Worm (Caenorhabditis elegans): ENCODE measurements around the gene srz-70.

Gene srz-70

DNA sequence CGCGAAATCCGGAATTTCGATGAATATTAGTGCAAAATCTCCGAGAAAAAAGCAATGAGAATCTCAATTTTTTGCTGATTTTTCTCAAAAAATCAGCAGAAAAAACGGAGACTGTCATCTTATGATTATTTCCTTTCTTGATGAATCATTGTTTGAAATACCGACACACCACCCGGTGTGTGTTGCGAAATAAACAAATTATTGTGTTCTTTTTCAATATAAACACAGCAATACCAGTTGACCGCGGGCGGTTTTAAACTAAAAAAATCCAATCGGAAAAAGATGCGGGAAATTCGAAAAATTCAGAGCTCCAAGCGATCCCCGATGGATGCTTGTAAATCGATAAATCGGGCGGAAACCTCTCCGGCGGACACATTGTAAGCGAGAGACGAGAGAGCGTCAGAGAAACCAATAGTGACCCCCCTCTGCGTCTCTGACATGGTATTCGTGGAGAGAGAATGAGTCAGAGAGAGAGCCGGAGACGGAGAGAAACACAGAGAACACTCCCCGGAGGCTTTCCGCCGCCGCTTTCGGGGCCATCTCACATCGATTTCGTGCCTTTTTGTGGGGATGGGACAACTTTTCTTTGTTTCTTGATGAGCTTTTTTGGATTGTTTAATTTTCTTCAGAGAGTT, 36.7 kb upstream of the srz-70 start (continued):
- TF ChIP-seq skn-1 (tag; optimal IDR thresholded peaks at IDR 0.05) (peak; percentile 44), nhr-237 (tag; optimal IDR thresholded peaks at IDR 0.05) (no peak), nfya-1 (tag; optimal IDR thresholded peaks at IDR 0.05; ENCODE audit: insufficient read depth) (peak; percentile 89)

DNA sequence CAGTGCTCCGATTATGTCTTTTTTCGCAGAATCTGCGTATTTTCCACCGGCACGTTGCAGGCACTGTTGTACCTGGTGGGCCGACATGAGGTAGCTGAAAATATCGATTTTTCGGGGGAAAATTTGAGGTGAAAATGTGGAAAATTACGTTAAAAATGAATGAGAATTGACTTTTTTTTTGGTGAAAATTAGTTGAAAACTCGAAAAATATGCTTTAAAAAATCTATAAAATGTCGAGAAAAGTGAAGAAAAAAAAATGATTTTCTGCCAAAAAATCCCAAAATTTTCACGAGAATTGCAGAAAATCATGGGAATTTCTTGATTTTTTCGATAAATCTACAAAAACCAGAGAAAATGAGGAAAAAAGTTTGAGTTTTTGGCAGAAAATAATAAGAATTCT, 35.7 kb upstream of the srz-70 start, which contains the start of gene tsg-101:
Gene tsg-101 (minus strand): TSS at position 101 of the 400 bp plus-strand sequence.
- no peak for TF ChIP-seq elt-1 (tag; optimal IDR thresholded peaks at IDR 0.05)
- no peak for TF ChIP-seq nhr-77 (tag; optimal IDR thresholded peaks at IDR 0.05)
- no peak for TF ChIP-seq pha-4 (tag; optimal IDR thresholded peaks at IDR 0.05)
- no peak for TF ChIP-seq hmg-11 (tag; optimal IDR thresholded peaks at IDR 0.05)
- TF ChIP-seq lsy-12 (tag; optimal IDR thresholded peaks at IDR 0.05): no peak
- no peak for TF ChIP-seq nhr-11 (tag; optimal IDR thresholded peaks at IDR 0.05)
- no peak for TF ChIP-seq jun-1 (tag; optimal IDR thresholded peaks at IDR 0.05)
- TF ChIP-seq elt-3 (tag; optimal IDR thresholded peaks at IDR 0.05): no peak
- TF ChIP-seq ztf-11 (tag; optimal IDR thresholded peaks at IDR 0.05): no peak
- no peak for TF ChIP-seq ceh-28 (tag; optimal IDR thresholded peaks at IDR 0.05)
- TF ChIP-seq eor-1 (tag; optimal IDR thresholded peaks at IDR 0.05): no peak
- no peak for TF ChIP-seq egl-5 (tag; optimal IDR thresholded peaks at IDR 0.05)
- TF ChIP-seq snpc-4 (tag; optimal IDR thresholded peaks at IDR 0.05): no peak

DNA sequence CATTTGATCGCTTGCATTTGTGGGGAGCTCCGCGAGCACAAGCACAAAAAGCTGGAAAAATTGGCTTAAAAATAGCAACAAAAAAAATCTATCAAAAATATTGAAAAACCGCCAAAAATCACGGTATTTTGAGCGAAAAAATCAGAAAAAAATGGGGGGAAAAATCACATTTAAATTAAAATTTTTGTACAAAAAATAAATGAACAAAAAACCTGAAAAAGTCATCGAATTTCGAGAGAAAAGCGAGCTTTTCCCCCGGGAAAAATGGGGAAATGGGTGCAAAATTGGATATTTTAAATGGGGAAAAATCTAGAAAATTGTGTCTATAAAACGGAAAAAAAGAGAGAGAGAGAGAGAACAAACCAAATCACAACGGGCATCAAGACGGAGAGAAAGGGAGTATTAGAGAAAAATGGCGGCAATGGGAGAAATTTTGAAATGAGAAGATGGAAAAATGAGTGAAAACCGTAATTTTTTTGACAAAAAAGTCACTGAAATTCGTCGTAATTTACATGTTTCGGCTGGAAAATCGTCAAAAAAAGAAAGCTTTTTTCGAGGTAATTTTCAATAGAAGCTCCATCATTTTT, 30.8 kb upstream of the srz-70 start, which contains the start of gene ced-10:
Gene ced-10 (minus strand): TSS at position 51 of the 587 bp plus-strand sequence.
- TF ChIP-seq pha-4 (tag; optimal IDR thresholded peaks at IDR 0.05): no peak
- TF ChIP-seq ceh-9 (tag; optimal IDR thresholded peaks at IDR 0.05): no peak
- TF ChIP-seq lsy-12 (tag; optimal IDR thresholded peaks at IDR 0.05): no peak
- no peak for TF ChIP-seq nhr-67 (tag; optimal IDR thresholded peaks at IDR 0.05)
- TF ChIP-seq ztf-4 (tag; optimal IDR thresholded peaks at IDR 0.05): no peak
- TF ChIP-seq aly-2 (tag; optimal IDR thresholded peaks at IDR 0.05): no peak
- no peak for TF ChIP-seq mdl-1 (tag; optimal IDR thresholded peaks at IDR 0.05)
- TF ChIP-seq nhr-25 (tag; optimal IDR thresholded peaks at IDR 0.05): no peak
- no peak for TF ChIP-seq nhr-11 (tag; optimal IDR thresholded peaks at IDR 0.05)
- no peak for TF ChIP-seq ceh-28 (tag; optimal IDR thresholded peaks at IDR 0.05)
- TF ChIP-seq pqm-1 (tag; optimal IDR thresholded peaks at IDR 0.05): no peak
- TF ChIP-seq jun-1 (tag; optimal IDR thresholded peaks at IDR 0.05): no peak
- TF ChIP-seq ama-1 (optimal IDR thresholded peaks at IDR 0.05): no peak

DNA sequence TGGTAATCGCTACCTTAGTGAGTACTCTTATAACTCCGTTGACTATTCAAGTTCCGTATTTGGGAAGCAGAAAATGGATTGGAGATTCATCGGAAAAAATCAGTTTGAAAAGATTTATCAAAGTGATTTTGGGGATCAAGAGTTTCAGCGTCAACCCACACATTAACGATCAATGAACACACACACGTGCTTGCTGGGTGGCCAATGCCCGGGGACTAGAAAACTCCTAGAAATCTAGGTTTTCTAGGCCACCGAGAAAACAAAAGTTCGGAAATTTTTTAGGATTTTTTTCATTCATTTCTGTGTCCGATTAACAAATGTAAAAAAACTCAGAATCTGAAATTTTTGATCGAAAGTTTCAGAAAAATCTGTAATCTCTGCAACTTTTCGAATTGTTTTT, 27.1 kb upstream of the srz-70 start:
- TF ChIP-seq ceh-9 (tag; optimal IDR thresholded peaks at IDR 0.05): no peak
- peak; percentile 6 for TF ChIP-seq pha-4 (tag; optimal IDR thresholded peaks at IDR 0.05)

DNA sequence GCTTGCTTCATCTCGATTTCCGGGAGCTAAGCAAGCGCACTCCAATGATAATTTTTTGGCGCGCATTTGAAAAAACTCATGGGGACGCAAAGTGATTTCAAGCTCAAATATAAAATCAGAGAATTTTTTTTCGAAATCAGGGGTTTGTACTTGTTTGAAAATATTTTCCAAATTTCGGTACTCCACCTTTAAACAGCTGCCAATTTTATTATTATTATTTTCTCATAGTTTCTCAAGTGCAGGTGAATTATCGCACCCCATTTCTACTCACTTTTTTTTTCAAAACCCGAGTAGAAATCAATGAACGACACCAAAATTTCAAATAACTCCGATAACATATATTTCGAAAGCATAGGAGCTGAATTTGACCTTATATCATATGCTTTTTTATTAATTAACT, 25.3 kb upstream of the srz-70 start, which contains the start of gene srz-83:
Gene srz-83 (plus strand): TSS at position 301 of the 400 bp plus-strand sequence.
- TF ChIP-seq hmg-11 (tag; optimal IDR thresholded peaks at IDR 0.05) (no peak), lsy-12 (tag; optimal IDR thresholded peaks at IDR 0.05) (no peak), unc-62 (GFP tag; optimal IDR thresholded peaks at IDR 0.05) (no peak), fkh-2 (tag; optimal IDR thresholded peaks at IDR 0.05) (no peak), eor-1 (tag; optimal IDR thresholded peaks at IDR 0.05) (no peak)

DNA sequence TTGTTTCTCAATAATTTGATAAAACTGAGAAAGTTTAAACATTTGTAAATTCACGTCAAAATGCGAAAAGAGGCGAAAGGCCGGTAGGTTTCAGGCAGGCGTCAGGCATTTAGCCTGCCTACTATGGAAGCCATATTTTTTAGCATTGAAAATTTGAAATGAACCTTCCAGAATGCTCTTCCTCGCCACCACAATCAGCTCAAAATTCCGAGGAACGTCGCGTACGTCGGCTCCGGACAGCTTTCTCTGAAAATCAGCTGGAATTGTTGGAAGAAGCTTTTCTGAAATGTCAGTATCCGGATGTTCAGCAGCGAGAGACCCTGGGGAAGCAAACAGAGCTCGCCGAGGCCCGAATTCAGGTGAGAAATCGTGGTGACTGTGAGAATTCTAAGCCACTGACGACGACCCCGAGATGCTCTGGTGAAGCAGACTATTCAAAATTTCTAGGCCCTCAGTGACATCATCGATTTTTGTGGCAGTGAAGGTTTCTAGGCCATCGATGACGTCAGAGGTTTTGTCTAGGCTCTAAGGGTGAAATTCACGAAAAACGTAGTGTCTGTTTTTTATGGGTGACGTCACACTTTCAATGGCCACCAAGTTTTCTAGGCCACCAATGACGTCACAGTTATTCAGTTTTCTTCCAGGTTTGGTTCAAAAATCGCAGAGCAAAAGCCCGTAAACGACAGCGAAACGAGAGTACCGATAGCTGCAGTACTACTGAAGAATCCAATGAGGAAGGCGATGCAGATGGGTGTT, 23.3 kb upstream of the srz-70 start:
- TF ChIP-seq sea-2 (GFP tag; optimal IDR thresholded peaks at IDR 0.05): no peak

DNA sequence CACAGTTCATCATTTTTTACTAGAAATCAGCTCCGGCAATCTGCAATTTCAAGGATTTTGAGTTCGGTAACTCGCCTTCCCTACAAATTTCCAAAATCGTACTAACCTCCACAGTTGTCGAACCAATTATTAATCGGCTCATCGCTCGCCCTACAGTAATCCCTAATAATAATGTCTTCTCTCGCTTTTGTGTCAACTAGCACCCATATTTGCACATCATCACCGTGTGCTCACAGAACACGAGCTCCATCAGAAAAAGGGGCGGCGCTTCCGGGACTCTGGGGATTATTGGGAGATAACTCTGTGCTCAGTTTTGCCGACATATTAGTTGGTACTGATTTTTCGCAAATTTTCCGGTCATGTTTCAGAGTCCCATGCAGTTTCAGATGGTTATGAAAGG, 19.1 kb upstream of the srz-70 start, which contains the start of gene ceh-53:
Gene ceh-53 (plus strand): TSS at position 301 of the 400 bp plus-strand sequence.
- TF ChIP-seq nhr-67 (tag; optimal IDR thresholded peaks at IDR 0.05) (no peak), nhr-77 (tag; optimal IDR thresholded peaks at IDR 0.05) (no peak), nhr-28 (tag; optimal IDR thresholded peaks at IDR 0.05) (no peak), mml-1 (tag; optimal IDR thresholded peaks at IDR 0.05) (no peak)
